Worm (Caenorhabditis elegans) whole organism, L4 larva: ENCODE measurements around the gene irld-18.
A peak's percentile ranks its signal among the peaks of the same experiment; 100 is the strongest.

Source experiments
- F37D6.2 ChIP-seq: sonication (generic microtip); optimal IDR thresholded peaks from 2 replicates; lab custom pipeline; 2016; ENCODE audit warnings: mild to moderate bottlenecking, missing genetic modification characterization, missing compliant biosample characterization
- F44E2.7 ChIP-seq: fragments of 200-800 bp; sonication (Bioruptor generic); IDR thresholded peaks from 2 replicates; pipeline ENCODE4 v2.1.2; 2022; ENCODE audit warnings: missing genetic modification characterization, missing compliant biosample characterization
- R02D3.7 ChIP-seq: fragments of 150-350 bp; sonication (generic microtip); optimal IDR thresholded peaks from 3 replicates; lab custom pipeline; 2014; ENCODE audit warnings: missing biosample characterization, missing genetic modification characterization
- Y105C5A.15 ChIP-seq: fragments of 200-800 bp; sonication (Bioruptor generic); IDR thresholded peaks from 2 replicates; pipeline ENCODE4 v1.3.6; 2022; ENCODE audit warnings: missing genetic modification characterization, missing compliant biosample characterization
- Y48G9A.11 ChIP-seq: fragments of 200-800 bp; sonication (Bioruptor generic); IDR thresholded peaks from 2 replicates; pipeline ENCODE4 v1.3.6; 2022; ENCODE audit warnings: missing genetic modification reagents, missing genetic modification characterization, missing compliant biosample characterization
- Y5F2A.4 ChIP-seq: fragments of 200-800 bp; sonication (Bioruptor generic); optimal IDR thresholded peaks from 2 replicates; lab custom pipeline; 2018; ENCODE audit warnings: mild to moderate bottlenecking, missing genetic modification characterization, missing compliant biosample characterization
- ama-1 ChIP-seq: fragments of 150-350 bp; optimal IDR thresholded peaks from 2 replicates; lab custom pipeline; 2014; ENCODE audit warnings: inconsistent platforms, mixed read lengths
- attf-4 ChIP-seq: sonication (generic microtip); optimal IDR thresholded peaks from 3 replicates; lab custom pipeline; 2017; ENCODE audit warnings: missing biosample characterization, missing genetic modification characterization
- ceh-20 ChIP-seq: fragments of 200-800 bp; sonication (Bioruptor generic); IDR thresholded peaks from 2 replicates; pipeline ENCODE4 v1.3.6; 2022; ENCODE audit warnings: missing genetic modification reagents, missing genetic modification characterization, missing compliant biosample characterization
- ceh-28 ChIP-seq: fragments of 150-350 bp; optimal IDR thresholded peaks from 2 replicates; lab custom pipeline; 2014; ENCODE audit warnings: missing biosample characterization, missing genetic modification reagents, missing genetic modification characterization
- ceh-44 ChIP-seq: fragments of 200-800 bp; sonication (Bioruptor generic); IDR thresholded peaks from 2 replicates; pipeline ENCODE4 v1.3.6; 2022; ENCODE audit warnings: missing genetic modification reagents, missing genetic modification characterization, missing compliant biosample characterization
- ces-1 ChIP-seq: fragments of 150-350 bp; sonication (generic microtip); optimal IDR thresholded peaks from 4 replicates; lab custom pipeline; 2014; ENCODE audit warnings: missing biosample characterization, missing genetic modification reagents, missing genetic modification characterization
- daf-12 ChIP-seq: fragments of 150-350 bp; optimal IDR thresholded peaks from 2 replicates; lab custom pipeline; 2014; ENCODE audit warnings: missing biosample characterization, missing genetic modification reagents, missing genetic modification characterization
- daf-16 ChIP-seq, 3 experiments: sonication (generic microtip); optimal IDR thresholded peaks; 2 replicates each; lab custom pipeline; 2016 to 2017; ENCODE audit warnings: missing genetic modification characterization in 3 of 3, missing genetic modification reagents in 3 of 3, mild to moderate bottlenecking in 2 of 3, missing compliant biosample characterization in 2 of 3, missing biosample characterization in 1 of 3, moderate library complexity in 1 of 3
- dmd-6 ChIP-seq: fragments of 200-800 bp; sonication (Bioruptor generic); IDR thresholded peaks from 2 replicates; pipeline ENCODE4 v1.3.6; 2022; ENCODE audit warnings: missing genetic modification reagents, missing genetic modification characterization, missing compliant biosample characterization
- dpl-1 ChIP-seq: fragments of 150-350 bp; optimal IDR thresholded peaks from 2 replicates; lab custom pipeline; 2014; ENCODE audit warnings: missing biosample characterization, missing genetic modification reagents, missing genetic modification characterization
- dve-1 ChIP-seq: sonication (generic microtip); optimal IDR thresholded peaks from 2 replicates; lab custom pipeline; 2017; ENCODE audit warnings: antibody characterized with exemption, mild to moderate bottlenecking, missing genetic modification characterization, missing compliant biosample characterization; ENCODE audit not compliant: insufficient read depth
- egl-27 ChIP-seq: sonication (generic microtip); optimal IDR thresholded peaks from 3 replicates; lab custom pipeline; 2017; ENCODE audit warnings: missing biosample characterization, missing genetic modification reagents, missing genetic modification characterization
- egl-43 ChIP-seq: fragments of 200-800 bp; sonication (Bioruptor generic); IDR thresholded peaks from 2 replicates; pipeline ENCODE4 v1.3.6; 2022; ENCODE audit warnings: missing genetic modification reagents, missing genetic modification characterization, missing compliant biosample characterization
- fkh-10 ChIP-seq: fragments of 150-350 bp; optimal IDR thresholded peaks from 2 replicates; lab custom pipeline; 2014; ENCODE audit warnings: missing biosample characterization, missing genetic modification reagents, missing genetic modification characterization
- hif-1 ChIP-seq, 2 experiments: sonication (generic microtip); optimal IDR thresholded peaks; 2 replicates each; lab custom pipeline; 2016 to 2017; ENCODE audit warnings: missing compliant biosample characterization in 2 of 2, missing genetic modification characterization in 2 of 2, missing genetic modification reagents in 2 of 2, missing genotype in 2 of 2, mild to moderate bottlenecking in 1 of 2
- hlh-11 ChIP-seq: fragments of 200-800 bp; sonication (Bioruptor generic); optimal IDR thresholded peaks from 2 replicates; lab custom pipeline; 2018; ENCODE audit warnings: mild to moderate bottlenecking, missing genetic modification characterization, missing compliant biosample characterization
- lin-1 ChIP-seq: fragments of 200-800 bp; sonication (Bioruptor generic); IDR thresholded peaks from 2 replicates; pipeline ENCODE4 v1.3.6; 2022; ENCODE audit warnings: missing genetic modification reagents, missing genetic modification characterization, missing compliant biosample characterization
- lin-38 ChIP-seq: fragments of 200-800 bp; sonication (Bioruptor generic); IDR thresholded peaks from 2 replicates; pipeline ENCODE4 v1.3.6; 2022; ENCODE audit warnings: missing genetic modification reagents, missing genetic modification characterization, missing compliant biosample characterization
- lin-39 ChIP-seq: fragments of 150-350 bp; optimal IDR thresholded peaks from 2 replicates; lab custom pipeline; 2014; ENCODE audit warnings: missing biosample characterization, missing genetic modification reagents, missing genetic modification characterization
- lsy-2 ChIP-seq, 2 experiments: fragments of 150-350 bp in 1 of 2; sonication (generic microtip) in 1 of 2; optimal IDR thresholded peaks; 2 replicates each; lab custom pipeline; 2014 to 2017; ENCODE audit warnings: missing biosample characterization in 2 of 2, missing genetic modification characterization in 2 of 2
- mdl-1 ChIP-seq, 2 experiments: fragments of 150-350 bp in 1 of 2; sonication (generic microtip) in 1 of 2; optimal IDR thresholded peaks; 2 replicates each; lab custom pipeline; 2014 to 2017; ENCODE audit warnings: missing biosample characterization in 2 of 2, missing genetic modification characterization in 2 of 2
- mep-1 ChIP-seq: fragments of 150-350 bp; sonication (generic microtip); optimal IDR thresholded peaks from 3 replicates; lab custom pipeline; 2014; ENCODE audit warnings: missing biosample characterization, missing genetic modification characterization
- mes-2 ChIP-seq: sonication (generic microtip); optimal IDR thresholded peaks from 2 replicates; lab custom pipeline; 2016; ENCODE audit warnings: missing genotype, mild to moderate bottlenecking, missing genetic modification characterization, missing compliant biosample characterization; ENCODE audit not compliant: poor library complexity, severe bottlenecking
- mxl-3 ChIP-seq: fragments of 200-800 bp; sonication (Bioruptor generic); optimal IDR thresholded peaks from 2 replicates; lab custom pipeline; 2018; ENCODE audit warnings: mild to moderate bottlenecking, missing genetic modification characterization, missing compliant biosample characterization
- nhr-10 ChIP-seq: fragments of 150-350 bp; optimal IDR thresholded peaks from 2 replicates; lab custom pipeline; 2014; ENCODE audit warnings: missing biosample characterization, missing genetic modification characterization
- nhr-11 ChIP-seq: fragments of 150-350 bp; optimal IDR thresholded peaks from 2 replicates; lab custom pipeline; 2014; ENCODE audit warnings: missing biosample characterization, missing genetic modification characterization
- nhr-237 ChIP-seq: sonication (generic microtip); optimal IDR thresholded peaks from 2 replicates; lab custom pipeline; 2017; ENCODE audit warnings: missing biosample characterization, missing genetic modification characterization
- nhr-48 ChIP-seq: sonication (generic microtip); optimal IDR thresholded peaks from 2 replicates; lab custom pipeline; 2016; ENCODE audit warnings: mild to moderate bottlenecking, missing genetic modification characterization, missing compliant biosample characterization
- nhr-6 ChIP-seq: fragments of 150-350 bp; optimal IDR thresholded peaks from 2 replicates; lab custom pipeline; 2014; ENCODE audit warnings: missing biosample characterization, missing genetic modification characterization
- nhr-76 ChIP-seq: fragments of 150-350 bp; optimal IDR thresholded peaks from 2 replicates; lab custom pipeline; 2014; ENCODE audit warnings: missing biosample characterization, missing genetic modification characterization
- pha-4 ChIP-seq, 2 experiments: fragments of 150-350 bp in 1 of 2; fragments of 200-800 bp in 1 of 2; sonication (Bioruptor generic) in 1 of 2; IDR thresholded peaks in 1 of 2; optimal IDR thresholded peaks in 1 of 2; 2 replicates each; pipeline versions ENCODE4 v1.3.6 to Lab custom; 2014 to 2022; ENCODE audit warnings: missing genetic modification characterization in 2 of 2, missing genetic modification reagents in 2 of 2, missing biosample characterization in 1 of 2, missing compliant biosample characterization in 1 of 2
- sdz-12 ChIP-seq: fragments of 200-800 bp; sonication (Bioruptor generic); optimal IDR thresholded peaks from 2 replicates; lab custom pipeline; 2018; ENCODE audit warnings: mild to moderate bottlenecking, missing genetic modification characterization, missing compliant biosample characterization
- skn-1 ChIP-seq: fragments of 150-350 bp; optimal IDR thresholded peaks from 2 replicates; lab custom pipeline; 2014; ENCODE audit warnings: missing biosample characterization, missing genetic modification characterization
- snpc-4 ChIP-seq: fragments of 150-350 bp; optimal IDR thresholded peaks from 2 replicates; lab custom pipeline; 2014; ENCODE audit warnings: missing biosample characterization, missing genetic modification characterization
- tra-1 ChIP-seq: fragments of 200-800 bp; sonication (Bioruptor generic); IDR thresholded peaks from 2 replicates; pipeline ENCODE4 v1.3.6; 2022; ENCODE audit warnings: missing genetic modification reagents, missing genetic modification characterization, missing compliant biosample characterization
- zag-1 ChIP-seq: fragments of 150-350 bp; optimal IDR thresholded peaks from 2 replicates; lab custom pipeline; 2014; ENCODE audit warnings: missing biosample characterization, missing genetic modification characterization
- zfp-2 ChIP-seq: sonication (generic microtip); optimal IDR thresholded peaks from 2 replicates; lab custom pipeline; 2016; ENCODE audit warnings: mild to moderate bottlenecking, missing genetic modification characterization, missing compliant biosample characterization
- zfp-3 ChIP-seq: fragments of 200-800 bp; sonication (Bioruptor generic); conservative IDR thresholded peaks from 2 replicates; pipeline ENCODE4 v1.3.6; 2022; ENCODE audit warnings: missing genetic modification reagents, missing genetic modification characterization, missing compliant biosample characterization
- zip-11 ChIP-seq: fragments of 200-800 bp; sonication (Bioruptor generic); IDR thresholded peaks from 2 replicates; pipeline ENCODE4 v1.3.6; 2022; ENCODE audit warnings: missing genetic modification characterization, missing compliant biosample characterization
- zip-2 ChIP-seq: fragments of 150-350 bp; optimal IDR thresholded peaks from 2 replicates; lab custom pipeline; 2014; ENCODE audit warnings: missing biosample characterization, missing genetic modification characterization
- ztf-11 ChIP-seq: fragments of 150-350 bp; optimal IDR thresholded peaks from 2 replicates; lab custom pipeline; 2014; ENCODE audit warnings: missing biosample characterization, missing genetic modification characterization
- ztf-7 ChIP-seq: fragments of 150-350 bp; optimal IDR thresholded peaks from 2 replicates; lab custom pipeline; 2014; ENCODE audit warnings: missing biosample characterization, missing genetic modification characterization

irld-18 gene

ce11 chrIV:14609774-14610173 is 28.9 kb upstream of the irld-18 start (continued):
- no peak for TF ChIP-seq Y48G9A.11 (GFP tag; lab: Robert Waterston, UW)

ce11 chrIV:14608605-14609004 is 27.8 kb upstream of the irld-18 start:
- no peak for TF ChIP-seq zip-2 (tag; lab: Kevin White, UChicago)
- TF ChIP-seq dpl-1 (GFP tag; lab: Kevin White, UChicago) = no peak
- TF ChIP-seq egl-27 (tag; lab: Kevin White, UChicago) = no peak
- no peak for TF ChIP-seq zip-11 (GFP tag; lab: Robert Waterston, UW)
- no peak for TF ChIP-seq lin-38 (GFP tag; lab: Robert Waterston, UW)
- no peak for TF ChIP-seq tra-1 (GFP tag; lab: Robert Waterston, UW)
- no peak for TF ChIP-seq nhr-237 (tag; lab: Kevin White, UChicago)
- no peak for TF ChIP-seq fkh-10 (GFP tag; lab: Kevin White, UChicago)
- no peak for TF ChIP-seq daf-12 (tag; lab: Kevin White, UChicago)
- no peak for TF ChIP-seq pha-4 (GFP tag; IDR thresholded peaks at IDR 0.05; lab: Robert Waterston, UW)
- no peak for TF ChIP-seq pha-4 (tag; optimal IDR thresholded peaks at IDR 0.05; lab: Kevin White, UChicago)
- TF ChIP-seq zfp-3 = no peak
- no peak for TF ChIP-seq egl-43 (GFP tag; lab: Robert Waterston, UW)
- no peak for TF ChIP-seq snpc-4 (tag; lab: Kevin White, UChicago)
- TF ChIP-seq zag-1 = no peak
- no peak for TF ChIP-seq mxl-3 (GFP tag; lab: Kevin White, UChicago)
- TF ChIP-seq nhr-48 (tag; lab: Kevin White, UChicago) = no peak
- TF ChIP-seq ceh-20 (GFP tag; lab: Robert Waterston, UW) = no peak
- TF ChIP-seq, all 104 proteins: peak for 0

ce11 chrIV:14606469-14606868 is 25.6 kb upstream of the irld-18 start:
- peak; percentile 16 for TF ChIP-seq dve-1 (tag; lab: Kevin White, UChicago)
- no peak for TF ChIP-seq zfp-3
- TF ChIP-seq R02D3.7 = no peak
- TF ChIP-seq Y5F2A.4 (GFP tag; lab: Kevin White, UChicago) = no peak
- TF ChIP-seq ceh-28 = no peak
- TF ChIP-seq tra-1 (GFP tag; lab: Robert Waterston, UW) = no peak
- no peak for TF ChIP-seq lin-1 (GFP tag; lab: Robert Waterston, UW)
- no peak for TF ChIP-seq sdz-12
- TF ChIP-seq mes-2 = no peak
- TF ChIP-seq hif-1 (tag; optimal IDR thresholded peaks at IDR 0.05; lab: Kevin White, UChicago) = peak in 1 of 2 experiments; percentile 84
- TF ChIP-seq daf-16 (GFP tag; optimal IDR thresholded peaks at IDR 0.05; lab: Kevin White, UChicago) = no peak
- peak; percentile 27 for TF ChIP-seq daf-16 (tag; optimal IDR thresholded peaks at IDR 0.05; lab: Kevin White, UChicago)
- no peak for TF ChIP-seq attf-4
- no peak for TF ChIP-seq nhr-10
- TF ChIP-seq ceh-44 = no peak
- no peak for TF ChIP-seq zfp-2 (tag; lab: Kevin White, UChicago)
- TF ChIP-seq dmd-6 = peak; percentile 48; the same call in 1 of the 2 replicates
- no peak for TF ChIP-seq Y105C5A.15 (GFP tag; lab: Robert Waterston, UW)
- TF ChIP-seq lin-39 (tag; lab: Kevin White, UChicago) = no peak
- no peak for TF ChIP-seq ztf-7 (tag; lab: Kevin White, UChicago)
- no peak for TF ChIP-seq ama-1
- TF ChIP-seq ces-1 (GFP tag; lab: Kevin White, UChicago) = no peak
- peak; percentile 7 for TF ChIP-seq mep-1 (tag; lab: Kevin White, UChicago)
- TF ChIP-seq nhr-237 (tag; lab: Kevin White, UChicago) = no peak
- peak; percentile 60 for TF ChIP-seq nhr-11 (tag; lab: Kevin White, UChicago)
- no peak for TF ChIP-seq F37D6.2
- no peak for TF ChIP-seq nhr-6 (tag; lab: Kevin White, UChicago)
- TF ChIP-seq lsy-2 (tag; optimal IDR thresholded peaks at IDR 0.05; lab: Kevin White, UChicago) = peak in 1 of 2 experiments; percentile 31
- no peak for TF ChIP-seq F44E2.7 (GFP tag; lab: Robert Waterston, UW)
- TF ChIP-seq hlh-11 (tag; lab: Kevin White, UChicago) = peak; percentile 53
- TF ChIP-seq skn-1 (tag; lab: Kevin White, UChicago) = no peak
- no peak for TF ChIP-seq nhr-76 (tag; lab: Kevin White, UChicago)
- peak; percentile 12 to 39 for TF ChIP-seq mdl-1 (tag; optimal IDR thresholded peaks at IDR 0.05; lab: Kevin White, UChicago)
- TF ChIP-seq ztf-11 = no peak
- TF ChIP-seq nhr-48 (tag; lab: Kevin White, UChicago) = no peak
